Worm (Caenorhabditis elegans) whole organism, early embryonic: ENCODE data around the gene F11E6.11.

Experiments
- ama-1 ChIP-seq: fragments of 150-350 bp; optimal IDR thresholded peaks from 2 replicates; lab custom pipeline; 2014
- tbx-11 ChIP-seq: fragments of 200-800 bp; sonication (Bioruptor generic); IDR thresholded peaks from 2 replicates; pipeline ENCODE4 v1.3.6; 2022; ENCODE audit warnings: missing genetic modification characterization, missing compliant biosample characterization

ce11 chrIV:17471870-17472459 is 29.3 kb downstream of the F11E6.11 start, which contains the start of gene epic-1:
- TF ChIP-seq ama-1 (no peak), tbx-11 (GFP tag; lab: Robert Waterston, UW) (no peak)
